Fruit fly (Drosophila melanogaster) whole organism, pupa: ENCODE data around the gene Or67d.

ENCODE experiments used
- CG10348 ChIP-seq: fragments of 200-800 bp; sonication (Bioruptor generic); IDR thresholded peaks from 2 replicates; pipeline ENCODE4 v1.3.6; 2022; ENCODE audit warnings: missing biosample characterization, missing genetic modification characterization
- CG12605 ChIP-seq: fragments of 200-800 bp; sonication (Bioruptor generic); IDR thresholded peaks from 2 replicates; pipeline ENCODE4 v1.3.6; 2022; ENCODE audit warnings: missing biosample characterization, missing genetic modification characterization
- CG13204 ChIP-seq: fragments of 200-800 bp; sonication (Bioruptor generic); optimal IDR thresholded peaks from 2 replicates; lab custom pipeline; 2018; ENCODE audit warnings: missing biosample characterization, mild to moderate bottlenecking, missing genetic modification characterization, moderate library complexity
- CG14655 ChIP-seq: fragments of 200-800 bp; sonication (Bioruptor generic); optimal IDR thresholded peaks from 3 replicates; lab custom pipeline; 2017; ENCODE audit warnings: mild to moderate bottlenecking, missing biosample characterization, missing genetic modification reagents, missing genetic modification characterization
- CG15710 ChIP-seq: fragments of 200-800 bp; sonication (Bioruptor generic); optimal IDR thresholded peaks from 2 replicates; lab custom pipeline; 2018; ENCODE audit warnings: missing biosample characterization, mild to moderate bottlenecking, missing genetic modification characterization, moderate library complexity
- CG17806 ChIP-seq: fragments of 200-800 bp; sonication (Bioruptor generic); optimal IDR thresholded peaks from 2 replicates; lab custom pipeline; 2018; ENCODE audit warnings: missing biosample characterization, mild to moderate bottlenecking, missing genetic modification characterization, moderate library complexity
- CG32121 ChIP-seq: fragments of 200-800 bp; sonication (Bioruptor generic); IDR thresholded peaks from 2 replicates; pipeline ENCODE4 v1.3.6; 2022; ENCODE audit warnings: missing biosample characterization, missing genetic modification characterization
- CG34367 ChIP-seq: fragments of 200-800 bp; sonication (Bioruptor generic); optimal IDR thresholded peaks from 2 replicates; lab custom pipeline; 2018; ENCODE audit warnings: missing biosample characterization, mild to moderate bottlenecking, missing genetic modification characterization
- CG4496 ChIP-seq: fragments of 200-800 bp; sonication (Bioruptor generic); IDR thresholded peaks from 3 replicates; pipeline ENCODE4 v1.3.6; 2022; ENCODE audit warnings: missing biosample characterization, missing genetic modification characterization
- CG8159 ChIP-seq: fragments of 200-800 bp; sonication (Bioruptor generic); optimal IDR thresholded peaks from 3 replicates; lab custom pipeline; 2018; ENCODE audit warnings: missing biosample characterization, mild to moderate bottlenecking, missing genetic modification characterization, moderate library complexity
- CG8301 ChIP-seq: fragments of 200-800 bp; sonication (Bioruptor generic); optimal IDR thresholded peaks from 2 replicates; lab custom pipeline; 2018; ENCODE audit warnings: missing biosample characterization, mild to moderate bottlenecking, missing genetic modification characterization
- CG9948 ChIP-seq: fragments of 200-800 bp; sonication (Bioruptor generic); optimal IDR thresholded peaks from 2 replicates; lab custom pipeline; 2018; ENCODE audit warnings: missing biosample characterization, mild to moderate bottlenecking, missing genetic modification characterization, moderate library complexity
- D1 ChIP-seq: fragments of 200-800 bp; sonication (Bioruptor generic); optimal IDR thresholded peaks from 2 replicates; lab custom pipeline; 2018; ENCODE audit warnings: missing biosample characterization, mild to moderate bottlenecking, missing genetic modification characterization, moderate library complexity
- EcR ChIP-seq: fragments of 200-800 bp; sonication (Bioruptor generic); optimal IDR thresholded peaks from 3 replicates; lab custom pipeline; 2019; ENCODE audit warnings: missing biosample characterization, missing genetic modification characterization, mild to moderate bottlenecking, moderate library complexity, missing genetic modification reagents
- Ets98B ChIP-seq: fragments of 200-800 bp; sonication (Bioruptor generic); IDR thresholded peaks from 2 replicates; pipeline ENCODE4 v1.3.6; 2022; ENCODE audit warnings: missing biosample characterization, missing genetic modification characterization
- Pif1A ChIP-seq: fragments of 200-800 bp; sonication (Bioruptor generic); optimal IDR thresholded peaks from 3 replicates; lab custom pipeline; 2016; ENCODE audit warnings: missing biosample characterization, missing genetic modification characterization
- Pif1B ChIP-seq: fragments of 200-800 bp; sonication (Bioruptor generic); optimal IDR thresholded peaks from 3 replicates; lab custom pipeline; 2016; ENCODE audit warnings: missing biosample characterization, missing genetic modification characterization
- Snoo ChIP-seq: fragments of 200-800 bp; sonication (Bioruptor generic); optimal IDR thresholded peaks from 3 replicates; lab custom pipeline; 2017; ENCODE audit warnings: missing biosample characterization, mild to moderate bottlenecking, missing genetic modification characterization, inconsistent platforms
- fd96Ca ChIP-seq: fragments of 200-800 bp; sonication (Bioruptor generic); IDR thresholded peaks from 3 replicates; pipeline ENCODE4 v1.3.6; 2022; ENCODE audit warnings: missing biosample characterization, missing genetic modification characterization
- gl ChIP-seq: fragments of 200-800 bp; sonication (Bioruptor generic); optimal IDR thresholded peaks from 2 replicates; lab custom pipeline; 2018; ENCODE audit warnings: missing biosample characterization, mild to moderate bottlenecking, missing genetic modification characterization
- rn ChIP-seq: fragments of 200-800 bp; sonication (Bioruptor generic); IDR thresholded peaks from 2 replicates; pipeline ENCODE4 v1.3.6; 2022; ENCODE audit warnings: missing biosample characterization, missing genetic modification characterization

Or67d gene

DNA sequence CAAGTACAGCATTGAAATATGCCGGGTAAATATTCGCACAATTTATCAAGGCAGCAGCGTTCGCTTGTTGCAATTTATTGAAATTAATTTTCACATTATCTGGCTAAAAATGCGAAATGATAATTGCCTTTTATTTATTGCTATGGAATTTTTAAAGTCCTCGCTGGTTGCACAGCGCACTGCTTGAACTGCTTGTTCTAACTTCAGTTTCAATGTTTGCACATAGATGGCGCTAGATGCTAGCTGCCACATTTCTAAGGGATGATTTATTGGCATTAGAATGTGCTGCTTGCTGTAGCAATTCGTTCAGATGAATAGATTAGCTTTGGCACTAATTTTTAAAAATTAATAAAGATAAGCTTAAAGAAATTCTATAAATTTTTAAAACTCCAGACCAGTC lies 11.9 kb downstream of the Or67d start:
- TF ChIP-seq CG13204 (GFP tag; lab: Kevin White, UChicago), result no peak
- no peak for TF ChIP-seq D1 (tag; lab: Kevin White, UChicago)
- no peak for TF ChIP-seq CG8159 (tag; lab: Kevin White, UChicago)
- TF ChIP-seq CG15710 (tag; lab: Kevin White, UChicago), result no peak
- TF ChIP-seq EcR (GFP tag; lab: Kevin White, UChicago), result no peak
- no peak for TF ChIP-seq CG32121 (GFP tag; lab: Robert Waterston, UW)
- no peak for TF ChIP-seq Pif1A (GFP tag; lab: Kevin White, UChicago)

DNA sequence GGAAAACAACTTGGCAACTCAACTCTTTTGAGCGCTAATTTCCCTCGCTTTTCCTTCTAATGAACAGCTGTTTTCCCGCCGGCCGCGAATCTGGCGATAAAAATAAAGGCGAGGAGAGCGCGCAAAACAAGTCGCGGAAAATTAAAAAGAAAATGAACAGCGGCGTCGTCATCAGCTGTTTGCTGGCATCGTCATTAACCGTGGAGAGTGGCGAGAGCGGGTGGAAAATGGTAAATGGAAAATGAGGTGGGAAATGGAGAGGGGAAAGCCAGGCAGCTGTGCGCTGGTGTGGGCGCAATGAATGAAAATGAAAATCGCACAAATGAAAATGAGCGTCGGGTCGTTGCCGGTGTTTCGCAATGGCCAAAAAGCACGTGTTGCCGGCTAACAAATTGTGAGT lies 15.2 kb downstream of the Or67d start:
- TF ChIP-seq D1 (tag; lab: Kevin White, UChicago), result no peak
- TF ChIP-seq CG17806, result no peak
- TF ChIP-seq gl (tag; lab: Kevin White, UChicago), result no peak
- no peak for TF ChIP-seq rn
- TF ChIP-seq fd96Ca (GFP tag; lab: Robert Waterston, UW), result no peak
- no peak for TF ChIP-seq CG10348
- no peak for TF ChIP-seq Ets98B (GFP tag; lab: Robert Waterston, UW)
- TF ChIP-seq Pif1B (GFP tag; lab: Kevin White, UChicago), result no peak
- TF ChIP-seq EcR (GFP tag; lab: Kevin White, UChicago), result no peak
- TF ChIP-seq CG8159 (tag; lab: Kevin White, UChicago), result no peak
- no peak for TF ChIP-seq Snoo (tag; lab: Kevin White, UChicago)
- TF ChIP-seq CG14655 (GFP tag; lab: Kevin White, UChicago), result no peak
- TF ChIP-seq CG9948, result no peak
- TF ChIP-seq Pif1A (GFP tag; lab: Kevin White, UChicago), result no peak
- no peak for TF ChIP-seq CG8301 (tag; lab: Kevin White, UChicago)
- no peak for TF ChIP-seq CG4496
- no peak for TF ChIP-seq CG32121 (GFP tag; lab: Robert Waterston, UW)
- no peak for TF ChIP-seq CG34367 (tag; lab: Kevin White, UChicago)
- TF ChIP-seq CG13204 (GFP tag; lab: Kevin White, UChicago), result no peak
- no peak for TF ChIP-seq CG15710 (tag; lab: Kevin White, UChicago)
- TF ChIP-seq, all 21 proteins: peak for 0

DNA sequence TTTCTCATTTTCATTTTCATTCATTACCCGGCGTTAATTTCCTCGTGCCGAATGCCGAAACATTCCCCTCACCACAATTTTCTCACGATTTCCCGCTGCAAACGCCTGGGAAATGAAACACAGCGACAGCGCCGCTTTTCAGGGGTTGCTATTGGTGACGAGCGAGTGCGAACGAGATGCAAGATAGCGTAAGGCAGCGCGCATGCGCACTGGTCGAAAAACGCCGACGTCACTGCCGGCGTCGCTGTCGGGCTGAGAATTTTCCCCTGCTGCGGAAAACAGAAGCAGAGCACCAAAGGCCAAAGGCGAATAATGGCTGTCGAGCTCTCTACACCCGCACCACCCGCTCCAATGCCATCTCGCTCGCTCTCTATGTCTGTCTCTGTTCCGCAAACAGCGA lies 16.4 kb downstream of the Or67d start:
- no peak for TF ChIP-seq Pif1A (GFP tag; lab: Kevin White, UChicago)
- TF ChIP-seq fd96Ca (GFP tag; lab: Robert Waterston, UW), result no peak
- TF ChIP-seq CG8159 (tag; lab: Kevin White, UChicago), result no peak
- TF ChIP-seq CG13204 (GFP tag; lab: Kevin White, UChicago), result no peak
- no peak for TF ChIP-seq CG4496
- no peak for TF ChIP-seq CG15710 (tag; lab: Kevin White, UChicago)
- TF ChIP-seq gl (tag; lab: Kevin White, UChicago), result no peak
- TF ChIP-seq CG12605 (GFP tag; lab: Robert Waterston, UW), result no peak
- TF ChIP-seq rn, result no peak
- no peak for TF ChIP-seq CG17806
- TF ChIP-seq D1 (tag; lab: Kevin White, UChicago), result no peak
- no peak for TF ChIP-seq Pif1B (GFP tag; lab: Kevin White, UChicago)
- TF ChIP-seq CG8301 (tag; lab: Kevin White, UChicago), result no peak
- no peak for TF ChIP-seq CG14655 (GFP tag; lab: Kevin White, UChicago)
- no peak for TF ChIP-seq CG34367 (tag; lab: Kevin White, UChicago)

DNA sequence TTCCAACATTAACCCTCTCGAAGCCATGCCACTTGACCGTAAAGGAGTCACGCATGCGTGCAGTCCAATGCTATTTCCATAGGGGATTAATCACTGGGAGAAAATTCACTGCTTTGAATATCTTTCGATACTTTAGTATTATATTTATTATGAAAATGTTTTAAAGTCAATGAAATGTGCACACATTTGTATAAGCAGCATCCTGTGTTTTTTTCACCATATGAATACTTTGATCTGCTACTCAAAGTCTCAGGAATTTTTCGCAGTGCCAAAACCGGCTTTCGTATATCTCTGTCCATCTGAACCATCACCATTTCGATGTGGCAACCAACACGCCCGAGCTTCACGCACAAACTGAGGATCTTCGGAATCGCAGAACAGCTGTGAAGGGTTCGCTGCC lies 23.2 kb downstream of the Or67d start:
- TF ChIP-seq fd96Ca (GFP tag; lab: Robert Waterston, UW) (no peak), CG32121 (GFP tag; lab: Robert Waterston, UW) (no peak), CG8301 (tag; lab: Kevin White, UChicago) (no peak), CG8159 (tag; lab: Kevin White, UChicago) (no peak), CG17806 (peak; percentile 18), CG34367 (tag; lab: Kevin White, UChicago) (peak; percentile 12), CG15710 (tag; lab: Kevin White, UChicago) (peak; percentile 15), EcR (GFP tag; lab: Kevin White, UChicago) (no peak), rn (no peak), Pif1B (GFP tag; lab: Kevin White, UChicago) (no peak), Snoo (tag; lab: Kevin White, UChicago) (no peak), CG4496 (no peak), CG12605 (GFP tag; lab: Robert Waterston, UW) (no peak), CG9948 (no peak), CG14655 (GFP tag; lab: Kevin White, UChicago) (no peak), Ets98B (GFP tag; lab: Robert Waterston, UW) (no peak), gl (tag; lab: Kevin White, UChicago) (no peak), CG13204 (GFP tag; lab: Kevin White, UChicago) (no peak), D1 (tag; lab: Kevin White, UChicago) (no peak), Pif1A (GFP tag; lab: Kevin White, UChicago) (no peak)

DNA sequence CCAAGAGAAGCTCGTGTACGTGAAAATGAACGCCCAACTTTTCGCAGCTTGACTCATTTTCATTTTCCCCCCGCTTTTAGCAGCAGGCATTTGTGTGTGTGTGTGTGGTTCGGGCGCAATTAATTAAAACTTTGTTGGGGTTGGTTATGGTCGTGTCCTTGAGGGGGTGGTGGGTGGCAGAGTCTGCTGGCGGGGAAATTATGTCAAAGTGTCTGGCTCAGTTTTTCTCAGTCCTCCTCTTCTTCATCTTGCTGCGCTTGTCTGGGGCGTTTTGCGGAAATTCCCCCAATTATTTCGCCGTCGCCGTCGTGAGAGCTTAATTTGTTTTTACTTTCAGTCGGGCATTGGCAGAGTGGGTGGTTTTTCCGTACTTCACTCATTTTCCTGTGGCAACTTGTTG lies 26.2 kb downstream of the Or67d start:
- no peak for TF ChIP-seq CG32121 (GFP tag; lab: Robert Waterston, UW)
- TF ChIP-seq CG9948, result no peak
- no peak for TF ChIP-seq CG17806

DNA sequence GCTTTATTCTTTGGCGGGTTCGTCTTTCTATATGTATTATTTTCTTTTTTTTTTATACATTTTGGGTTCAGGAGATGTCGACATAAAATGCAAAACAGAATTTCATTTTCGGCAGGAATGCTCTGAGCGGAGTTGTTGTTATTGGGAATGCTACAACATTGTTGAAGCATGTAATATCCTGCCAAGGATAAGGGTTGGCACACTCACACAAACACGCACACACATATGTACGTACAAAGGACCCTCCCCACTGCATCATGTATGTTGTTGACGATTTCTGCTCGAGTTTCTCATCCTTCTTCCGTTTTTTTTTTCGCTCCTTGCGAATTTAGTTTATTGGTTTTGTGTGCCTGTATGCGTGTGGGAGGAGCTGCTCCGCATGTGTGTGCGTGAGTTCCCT lies 28.7 kb downstream of the Or67d start:
- TF ChIP-seq CG17806, result no peak
- no peak for TF ChIP-seq Pif1B (GFP tag; lab: Kevin White, UChicago)
- no peak for TF ChIP-seq CG10348
- TF ChIP-seq Pif1A (GFP tag; lab: Kevin White, UChicago), result no peak
- TF ChIP-seq gl (tag; lab: Kevin White, UChicago), result no peak
- TF ChIP-seq rn, result no peak
- no peak for TF ChIP-seq CG4496
- TF ChIP-seq CG8159 (tag; lab: Kevin White, UChicago), result no peak
- no peak for TF ChIP-seq CG15710 (tag; lab: Kevin White, UChicago)
- TF ChIP-seq D1 (tag; lab: Kevin White, UChicago), result no peak
- TF ChIP-seq CG9948, result no peak
- TF ChIP-seq Snoo (tag; lab: Kevin White, UChicago), result no peak
- no peak for TF ChIP-seq fd96Ca (GFP tag; lab: Robert Waterston, UW)
